Worm (Caenorhabditis elegans) whole organism, young adult: Measurements from ENCODE around the gene F12E12.2.

Experiments used
- C06A6.2 ChIP-seq: fragments of 200-800 bp; sonication (Bioruptor generic); conservative IDR thresholded peaks from 2 replicates; pipeline ENCODE4 v1.3.6; 2022; ENCODE audit warnings: missing genetic modification characterization, missing compliant biosample characterization
- D2030.7 ChIP-seq: fragments of 200-800 bp; sonication (Bioruptor generic); IDR thresholded peaks from 2 replicates; pipeline ENCODE4 v1.3.6; 2022; ENCODE audit warnings: missing genetic modification reagents, missing genetic modification characterization, missing compliant biosample characterization
- F10E7.11 ChIP-seq: sonication (generic microtip); optimal IDR thresholded peaks from 2 replicates; lab custom pipeline; 2017; ENCODE audit warnings: mild to moderate bottlenecking, missing genetic modification characterization, moderate library complexity, missing compliant biosample characterization
- F37B4.10 ChIP-seq: fragments of 200-800 bp; sonication (Bioruptor generic); IDR thresholded peaks from 2 replicates; pipeline ENCODE4 v1.3.6; 2022; ENCODE audit warnings: missing genetic modification characterization, missing compliant biosample characterization
- F39B2.1 ChIP-seq: fragments of 200-800 bp; sonication (Bioruptor generic); IDR thresholded peaks from 2 replicates; pipeline ENCODE4 v1.3.6; 2022; ENCODE audit warnings: missing genetic modification reagents, missing genetic modification characterization, missing compliant biosample characterization
- F52B5.7 ChIP-seq: sonication (generic microtip); optimal IDR thresholded peaks from 2 replicates; lab custom pipeline; 2016; ENCODE audit warnings: mild to moderate bottlenecking, missing genetic modification characterization, missing compliant biosample characterization
- F57A8.1 ChIP-seq: fragments of 200-800 bp; sonication (Bioruptor generic); optimal IDR thresholded peaks from 2 replicates; lab custom pipeline; 2018; ENCODE audit warnings: mild to moderate bottlenecking, missing genetic modification characterization, moderate library complexity, missing compliant biosample characterization
- K11D2.4 ChIP-seq: fragments of 200-800 bp; sonication (Bioruptor generic); IDR thresholded peaks from 2 replicates; pipeline ENCODE4 v1.3.6; 2022; ENCODE audit warnings: missing genetic modification reagents, missing genetic modification characterization, missing compliant biosample characterization
- K12H6.12 ChIP-seq: fragments of 200-800 bp; sonication (Bioruptor generic); optimal IDR thresholded peaks from 2 replicates; lab custom pipeline; 2018; ENCODE audit warnings: mild to moderate bottlenecking, missing genetic modification characterization, missing compliant biosample characterization
- T07F8.4 ChIP-seq: sonication (generic microtip); optimal IDR thresholded peaks from 2 replicates; lab custom pipeline; 2016; ENCODE audit warnings: mild to moderate bottlenecking, missing genetic modification characterization, moderate library complexity, missing compliant biosample characterization
- Y53F4B.3 ChIP-seq: fragments of 200-800 bp; sonication (Bioruptor generic); IDR thresholded peaks from 2 replicates; pipeline ENCODE4 v1.3.6; 2022; ENCODE audit warnings: missing genetic modification reagents, missing genetic modification characterization, missing compliant biosample characterization
- Y67H2A.10 ChIP-seq: fragments of 200-800 bp; sonication (Bioruptor generic); conservative IDR thresholded peaks from 2 replicates; pipeline ENCODE4 v1.3.6; 2022; ENCODE audit warnings: missing genetic modification reagents, missing genetic modification characterization, missing compliant biosample characterization
- Y79H2A.3 ChIP-seq: fragments of 200-800 bp; sonication (Bioruptor generic); conservative IDR thresholded peaks from 2 replicates; pipeline ENCODE4 v1.3.6; 2022; ENCODE audit warnings: missing genetic modification reagents, missing genetic modification characterization, missing compliant biosample characterization
- ama-1 ChIP-seq, 3 experiments: fragments of 150-350 bp in 1 of 3; sonication (generic microtip) in 2 of 3; optimal IDR thresholded peaks; 2 replicates each; lab custom pipeline; 2014 to 2018; ENCODE audit warnings: missing biosample characterization in 2 of 3, missing genetic modification characterization in 2 of 3, missing genetic modification reagents in 2 of 3
- aptf-2 ChIP-seq: fragments of 200-800 bp; sonication (Bioruptor generic); conservative IDR thresholded peaks from 2 replicates; pipeline ENCODE4 v1.3.6; 2022; ENCODE audit warnings: missing genetic modification reagents, missing genetic modification characterization, missing compliant biosample characterization
- cebp-1 ChIP-seq, 2 experiments: fragments of 200-800 bp in 1 of 2; sonication (Bioruptor generic) in 1 of 2; sonication (generic microtip) in 1 of 2; IDR thresholded peaks in 1 of 2; optimal IDR thresholded peaks in 1 of 2; 2 replicates each; pipeline versions ENCODE4 v1.3.6 to Lab custom; 2017 to 2022; ENCODE audit warnings: missing compliant biosample characterization in 2 of 2, missing genetic modification characterization in 2 of 2, mild to moderate bottlenecking in 1 of 2, missing genetic modification reagents in 1 of 2, moderate library complexity in 1 of 2
- cebp-2 ChIP-seq: fragments of 200-800 bp; sonication (Bioruptor generic); IDR thresholded peaks from 2 replicates; pipeline ENCODE4 v1.3.6; 2022; ENCODE audit warnings: missing genetic modification characterization, missing compliant biosample characterization
- ceh-79 ChIP-seq: sonication (generic microtip); optimal IDR thresholded peaks from 2 replicates; lab custom pipeline; 2017; ENCODE audit warnings: mild to moderate bottlenecking, missing genetic modification characterization, missing compliant biosample characterization
- efl-1 ChIP-seq: fragments of 150-350 bp; optimal IDR thresholded peaks from 2 replicates; lab custom pipeline; 2014; ENCODE audit warnings: missing biosample characterization, missing genetic modification reagents, missing genetic modification characterization
- egl-18 ChIP-seq: fragments of 200-800 bp; sonication (Bioruptor generic); IDR thresholded peaks from 2 replicates; pipeline ENCODE4 v1.3.6; 2022; ENCODE audit warnings: missing genetic modification reagents, missing genetic modification characterization, missing compliant biosample characterization
- ekl-4 ChIP-seq: fragments of 200-800 bp; sonication (Bioruptor generic); IDR thresholded peaks from 2 replicates; pipeline ENCODE4 v1.3.6; 2022; ENCODE audit warnings: missing genetic modification reagents, missing genetic modification characterization, missing compliant biosample characterization
- hlh-12 ChIP-seq: sonication (generic microtip); optimal IDR thresholded peaks from 2 replicates; lab custom pipeline; 2016; ENCODE audit warnings: missing genetic modification characterization, missing compliant biosample characterization
- hmg-1.2 ChIP-seq: fragments of 200-800 bp; sonication (Bioruptor generic); IDR thresholded peaks from 2 replicates; pipeline ENCODE4 v1.3.6; 2022; ENCODE audit warnings: missing genetic modification reagents, missing genetic modification characterization, missing compliant biosample characterization
- hmg-20 ChIP-seq: fragments of 200-800 bp; sonication (Bioruptor generic); IDR thresholded peaks from 2 replicates; pipeline ENCODE4 v1.3.6; 2022; ENCODE audit warnings: missing genetic modification reagents, missing genetic modification characterization, missing compliant biosample characterization
- hrde-1 ChIP-seq: sonication (generic microtip); optimal IDR thresholded peaks from 2 replicates; lab custom pipeline; 2016; ENCODE audit warnings: missing genetic modification characterization, mild to moderate bottlenecking, missing compliant biosample characterization, moderate library complexity, missing genotype, missing genetic modification reagents, borderline replicate concordance
- hsf-1 ChIP-seq: fragments of 200-800 bp; sonication (Bioruptor generic); IDR thresholded peaks from 2 replicates; pipeline ENCODE4 v1.3.6; 2022; ENCODE audit warnings: missing genetic modification reagents, missing genetic modification characterization, missing compliant biosample characterization
- lin-26 ChIP-seq: fragments of 200-800 bp; sonication (Bioruptor generic); IDR thresholded peaks from 2 replicates; pipeline ENCODE4 v1.3.6; 2022; ENCODE audit warnings: missing genetic modification reagents, missing genetic modification characterization, missing compliant biosample characterization
- lin-40 ChIP-seq: sonication (generic microtip); optimal IDR thresholded peaks from 2 replicates; lab custom pipeline; 2016; ENCODE audit warnings: missing genetic modification characterization, mild to moderate bottlenecking, missing compliant biosample characterization, missing genotype, missing genetic modification reagents
- mcd-1 ChIP-seq: fragments of 200-800 bp; sonication (Bioruptor generic); IDR thresholded peaks from 2 replicates; pipeline ENCODE4 v1.3.6; 2022; ENCODE audit warnings: missing genetic modification reagents, missing genetic modification characterization, missing compliant biosample characterization
- rec-8 ChIP-seq, 2 experiments: sonication (generic microtip); optimal IDR thresholded peaks; 2 replicates each; lab custom pipeline; 2016; ENCODE audit warnings: mild to moderate bottlenecking in 2 of 2, missing genetic modification characterization in 2 of 2, missing genetic modification reagents in 2 of 2, missing genotype in 2 of 2, missing biosample characterization in 1 of 2, missing compliant biosample characterization in 1 of 2, moderate library complexity in 1 of 2
- snpc-1.3 ChIP-seq: sonication (generic microtip); optimal IDR thresholded peaks from 2 replicates; lab custom pipeline; 2017; ENCODE audit warnings: missing genetic modification characterization, mild to moderate bottlenecking, missing compliant biosample characterization, antibody characterized with exemption, moderate library complexity, missing genotype, missing genetic modification reagents; ENCODE audit not compliant: insufficient read depth
- snpc-3.4 ChIP-seq: sonication (generic microtip); optimal IDR thresholded peaks from 2 replicates; lab custom pipeline; 2017; ENCODE audit warnings: missing genetic modification characterization, mild to moderate bottlenecking, missing compliant biosample characterization, antibody characterized with exemption, moderate library complexity, missing genotype, missing genetic modification reagents
- somi-1 ChIP-seq: fragments of 200-800 bp; sonication (Bioruptor generic); optimal IDR thresholded peaks from 2 replicates; lab custom pipeline; 2018; ENCODE audit warnings: mild to moderate bottlenecking, missing genetic modification characterization, missing compliant biosample characterization
- zfh-2 ChIP-seq: fragments of 200-800 bp; sonication (Bioruptor generic); conservative IDR thresholded peaks from 2 replicates; pipeline ENCODE4 v1.3.6; 2022; ENCODE audit warnings: missing genetic modification reagents, missing genetic modification characterization, missing compliant biosample characterization
- ztf-22 ChIP-seq: fragments of 200-800 bp; sonication (Bioruptor generic); optimal IDR thresholded peaks from 2 replicates; lab custom pipeline; 2018; ENCODE audit warnings: mild to moderate bottlenecking, missing genetic modification characterization, moderate library complexity, missing compliant biosample characterization
- ztf-28 ChIP-seq: fragments of 200-800 bp; sonication (Bioruptor generic); IDR thresholded peaks from 2 replicates; pipeline ENCODE4 v1.3.6; 2022; ENCODE audit warnings: missing genetic modification reagents, missing genetic modification characterization, missing compliant biosample characterization
- ztf-3 ChIP-seq: fragments of 200-800 bp; sonication (Bioruptor generic); optimal IDR thresholded peaks from 2 replicates; lab custom pipeline; 2018; ENCODE audit warnings: mild to moderate bottlenecking, missing genetic modification characterization, missing compliant biosample characterization

The F12E12.2 gene

ce11 chrII:3764486-3764885 is 24.7 kb downstream of the F12E12.2 start, which contains the start of gene srx-112:
TSS of gene srx-112 (minus strand) at chrII:3764586.
- TF ChIP-seq rec-8 (tag; optimal IDR thresholded peaks at IDR 0.05; lab: Kevin White, UChicago) (no peak), cebp-1 (GFP tag; IDR thresholded peaks at IDR 0.05; lab: Robert Waterston, UW) (no peak), cebp-1 (tag; optimal IDR thresholded peaks at IDR 0.05; lab: Kevin White, UChicago) (no peak), F10E7.11 (no peak), K11D2.4 (GFP tag; lab: Robert Waterston, UW) (no peak), lin-26 (GFP tag; lab: Robert Waterston, UW) (no peak), cebp-2 (GFP tag; lab: Robert Waterston, UW) (no peak), somi-1 (GFP tag; lab: Kevin White, UChicago) (no peak), D2030.7 (GFP tag; lab: Robert Waterston, UW) (no peak), F57A8.1 (GFP tag; lab: Kevin White, UChicago) (no peak), ekl-4 (no peak)

- no peak for TF ChIP-seq Y53F4B.3
- TF ChIP-seq, all 124 proteins: peak for 0
These were observed 31.9 kb downstream of the F12E12.2 start for ce11 chrII:3771640-3772039.

- TF ChIP-seq hmg-20 (GFP tag; lab: Robert Waterston, UW) (no peak), T07F8.4 (tag; lab: Kevin White, UChicago) (no peak), zfh-2 (no peak), F37B4.10 (GFP tag; lab: Robert Waterston, UW) (no peak), F39B2.1 (no peak), cebp-2 (GFP tag; lab: Robert Waterston, UW) (no peak), lin-26 (GFP tag; lab: Robert Waterston, UW) (no peak), ztf-3 (no peak), mcd-1 (no peak), Y67H2A.10 (GFP tag; lab: Robert Waterston, UW) (no peak), ztf-28 (GFP tag; lab: Robert Waterston, UW) (no peak), K12H6.12 (tag; lab: Kevin White, UChicago) (no peak), F52B5.7 (tag; lab: Kevin White, UChicago) (no peak), lin-40 (tag; lab: Kevin White, UChicago) (no peak)
These were observed 33.4 kb downstream of the F12E12.2 start, which contains the start of gene T24E12.10 for ce11 chrII:3773130-3773529. TSS of gene T24E12.10 (minus strand) at chrII:3773230.

ce11 chrII:3775719-3776118 is 36.0 kb downstream of the F12E12.2 start, which contains the start of gene T24E12.3:
TSS of gene T24E12.3 (plus strand) at chrII:3776019.
- no peak for TF ChIP-seq somi-1 (GFP tag; lab: Kevin White, UChicago)
- TF ChIP-seq ztf-22 (GFP tag; lab: Kevin White, UChicago), result no peak
- TF ChIP-seq aptf-2 (GFP tag; lab: Robert Waterston, UW), result no peak
- TF ChIP-seq efl-1, result no peak
- TF ChIP-seq hrde-1 (tag; lab: Kevin White, UChicago), result no peak
- TF ChIP-seq hsf-1 (GFP tag; lab: Robert Waterston, UW), result no peak
- no peak for TF ChIP-seq Y79H2A.3
- TF ChIP-seq ama-1 (optimal IDR thresholded peaks at IDR 0.05; lab: Kevin White, UChicago), result no peak
- TF ChIP-seq ama-1 (GFP tag; optimal IDR thresholded peaks at IDR 0.05; lab: Kevin White, UChicago), result no peak
- TF ChIP-seq snpc-1.3 (tag; lab: Kevin White, UChicago), result no peak
- TF ChIP-seq C06A6.2 (GFP tag; lab: Robert Waterston, UW), result no peak
- TF ChIP-seq hmg-1.2 (GFP tag; lab: Robert Waterston, UW), result no peak
- no peak for TF ChIP-seq ceh-79
- TF ChIP-seq snpc-3.4 (tag; lab: Kevin White, UChicago), result no peak
- no peak for TF ChIP-seq egl-18
- no peak for TF ChIP-seq hlh-12 (tag; lab: Kevin White, UChicago)
